Worm (Caenorhabditis elegans): ENCODE results near the gene ssp-34.

ce11 chrIV:10764206-10764605 lies 25.8 kb upstream of the ssp-34 start, which contains the start of gene T25B9.11:
- TF ChIP-seq unc-62 (GFP tag; optimal IDR thresholded peaks at IDR 0.05) (no peak), nhr-77 (tag; optimal IDR thresholded peaks at IDR 0.05) (no peak)

Data from whole organism, L3 larva.